Worm (Caenorhabditis elegans): ENCODE data around the gene acc-1.

ce11 chrIV:9643188-9643587 lies 14.7 kb upstream of the acc-1 start, which contains the start of gene degl-2:
- TF ChIP-seq nhr-11 (tag; optimal IDR thresholded peaks at IDR 0.05), result no peak
- no peak for TF ChIP-seq nhr-25 (tag; optimal IDR thresholded peaks at IDR 0.05)
- no peak for TF ChIP-seq skn-1 (tag; optimal IDR thresholded peaks at IDR 0.05)
- no peak for TF ChIP-seq aly-2 (tag; optimal IDR thresholded peaks at IDR 0.05)
- no peak for TF ChIP-seq mab-5 (tag; optimal IDR thresholded peaks at IDR 0.05)
- no peak for TF ChIP-seq egl-27 (tag; optimal IDR thresholded peaks at IDR 0.05)
- no peak for TF ChIP-seq lin-39 (tag; optimal IDR thresholded peaks at IDR 0.05)
- TF ChIP-seq lsy-2 (tag; optimal IDR thresholded peaks at IDR 0.05), result no peak
- no peak for TF ChIP-seq R02D3.7 (tag; optimal IDR thresholded peaks at IDR 0.05)

Measured in whole organism, L2 larva.